Worm (Caenorhabditis elegans) whole organism, L4 larva: Measurements from ENCODE around the gene H25P19.1.

ENCODE experiments used
- cey-2 ChIP-seq: sonication (generic microtip); optimal IDR thresholded peaks from 3 replicates; lab custom pipeline; 2017; ENCODE audit warnings: missing genetic modification characterization, mild to moderate bottlenecking, missing compliant biosample characterization, antibody characterized with exemption, borderline replicate concordance; ENCODE audit not compliant: insufficient read depth
- lin-38 ChIP-seq: fragments of 200-800 bp; sonication (Bioruptor generic); IDR thresholded peaks from 2 replicates; pipeline ENCODE4 v1.3.6; 2022; ENCODE audit warnings: missing genetic modification reagents, missing genetic modification characterization, missing compliant biosample characterization
- mdl-1 ChIP-seq, 2 experiments: fragments of 150-350 bp in 1 of 2; sonication (generic microtip) in 1 of 2; optimal IDR thresholded peaks; 2 replicates each; lab custom pipeline; 2014 to 2017; ENCODE audit warnings: missing biosample characterization in 2 of 2, missing genetic modification characterization in 2 of 2
- nhr-28 ChIP-seq: fragments of 150-350 bp; optimal IDR thresholded peaks from 2 replicates; lab custom pipeline; 2014; ENCODE audit warnings: missing biosample characterization, missing genetic modification characterization
- nhr-6 ChIP-seq: fragments of 150-350 bp; optimal IDR thresholded peaks from 2 replicates; lab custom pipeline; 2014; ENCODE audit warnings: missing biosample characterization, missing genetic modification characterization

DNA sequence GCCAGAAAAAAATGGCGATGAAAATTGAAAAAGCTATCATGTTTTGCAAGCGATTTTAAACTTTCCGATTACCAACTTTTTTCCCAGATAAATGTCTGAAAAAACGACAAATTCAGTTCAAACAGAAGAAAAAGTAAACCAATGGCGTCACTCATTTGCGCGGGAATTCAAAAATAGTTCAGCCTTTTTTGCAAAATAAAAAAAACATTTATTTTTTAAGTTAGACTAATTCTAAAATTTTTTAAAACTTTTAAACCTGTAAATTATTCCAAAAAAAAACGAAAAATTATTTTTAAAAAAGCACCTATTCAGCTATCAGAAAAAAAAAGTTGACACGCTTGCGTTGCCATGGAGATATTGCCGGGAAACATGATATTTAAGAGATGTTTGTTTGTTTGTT lies 25.4 kb downstream of the H25P19.1 start, which contains the start of gene cyp-33C11:
- TF ChIP-seq mdl-1 (tag; optimal IDR thresholded peaks at IDR 0.05; lab: Kevin White, UChicago) (no peak), nhr-28 (no peak), lin-38 (no peak), nhr-6 (no peak), cey-2 (tag; lab: Kevin White, UChicago) (no peak)
